Fruit fly (Drosophila melanogaster) whole organism, prepupa: ENCODE results near the gene mu2.

ENCODE experiments used
- CG31627 ChIP-seq: fragments of 200-800 bp; sonication (Bioruptor generic); optimal IDR thresholded peaks from 3 replicates; lab custom pipeline; 2016; ENCODE audit warnings: missing biosample characterization, missing genetic modification characterization
- CG6792 ChIP-seq: fragments of 200-800 bp; sonication (Bioruptor generic); optimal IDR thresholded peaks from 3 replicates; lab custom pipeline; 2016; ENCODE audit warnings: missing biosample characterization, missing genetic modification characterization
- CG6854 ChIP-seq: fragments of 200-800 bp; sonication (Bioruptor generic); optimal IDR thresholded peaks from 2 replicates; lab custom pipeline; 2017; ENCODE audit warnings: missing biosample characterization, mild to moderate bottlenecking, missing genetic modification characterization
- CG8632 ChIP-seq: fragments of 200-800 bp; sonication (Bioruptor generic); optimal IDR thresholded peaks from 3 replicates; lab custom pipeline; 2016; ENCODE audit warnings: missing biosample characterization, missing genetic modification characterization
- Ets96B ChIP-seq: fragments of 200-800 bp; optimal IDR thresholded peaks from 2 replicates; lab custom pipeline; 2019; ENCODE audit warnings: missing biosample characterization, mild to moderate bottlenecking, missing genetic modification characterization, moderate library complexity
- Smox ChIP-seq: fragments of 200-800 bp; sonication (Bioruptor generic); optimal IDR thresholded peaks from 3 replicates; lab custom pipeline; 2016; ENCODE audit warnings: missing biosample characterization, missing genetic modification characterization
- dac ChIP-seq: fragments of 200-800 bp; sonication (Bioruptor generic); optimal IDR thresholded peaks from 2 replicates; lab custom pipeline; 2017; ENCODE audit warnings: missing biosample characterization, mild to moderate bottlenecking, missing genetic modification characterization
- fd85E ChIP-seq: fragments of 200-800 bp; sonication (Bioruptor generic); optimal IDR thresholded peaks from 3 replicates; lab custom pipeline; 2016; ENCODE audit warnings: missing biosample characterization, missing genetic modification characterization

dm6 chr3L:1971103-1971742, 23.9 kb upstream of the mu2 start, which contains the start of the genes CG11815 and acs:
- TF ChIP-seq dac (GFP tag; lab: Kevin White, UChicago) (no peak), CG8632 (GFP tag; lab: Kevin White, UChicago) (no peak), CG6792 (GFP tag; lab: Kevin White, UChicago) (no peak), Smox (no peak), fd85E (GFP tag; lab: Kevin White, UChicago) (no peak), CG31627 (GFP tag; lab: Kevin White, UChicago) (no peak), CG6854 (GFP tag; lab: Kevin White, UChicago) (no peak), Ets96B (tag; lab: Kevin White, UChicago) (no peak)
